Worm (Caenorhabditis elegans) whole organism, young adult: ENCODE results near the gene T27E9.2.
"Not testable (repeated sequence)": the region's sequence is repeated elsewhere in the genome, so short reads cannot be mapped to it uniquely, and the experiment has no call there.

Source experiments
- B0035.1 ChIP-seq: sonication (generic microtip); optimal IDR thresholded peaks from 2 replicates; lab custom pipeline; 2016; ENCODE audit warnings: missing genetic modification characterization, mild to moderate bottlenecking, missing compliant biosample characterization, missing genotype, missing genetic modification reagents
- C17E4.6 ChIP-seq: fragments of 200-800 bp; sonication (Bioruptor generic); IDR thresholded peaks from 2 replicates; pipeline ENCODE4 v1.3.6; 2022; ENCODE audit warnings: missing genetic modification reagents, missing genetic modification characterization, missing compliant biosample characterization
- F10E7.11 ChIP-seq: sonication (generic microtip); optimal IDR thresholded peaks from 2 replicates; lab custom pipeline; 2017; ENCODE audit warnings: mild to moderate bottlenecking, missing genetic modification characterization, moderate library complexity, missing compliant biosample characterization
- F57A8.1 ChIP-seq: fragments of 200-800 bp; sonication (Bioruptor generic); optimal IDR thresholded peaks from 2 replicates; lab custom pipeline; 2018; ENCODE audit warnings: mild to moderate bottlenecking, missing genetic modification characterization, moderate library complexity, missing compliant biosample characterization
- F57C9.4 ChIP-seq: sonication (generic microtip); optimal IDR thresholded peaks from 2 replicates; lab custom pipeline; 2017; ENCODE audit warnings: mild to moderate bottlenecking, missing genetic modification characterization, missing compliant biosample characterization
- T07F8.4 ChIP-seq: sonication (generic microtip); optimal IDR thresholded peaks from 2 replicates; lab custom pipeline; 2016; ENCODE audit warnings: mild to moderate bottlenecking, missing genetic modification characterization, moderate library complexity, missing compliant biosample characterization
- Y53G8AR.9 ChIP-seq: fragments of 200-800 bp; sonication (Bioruptor generic); conservative IDR thresholded peaks from 2 replicates; pipeline ENCODE4 v1.3.6; 2022; ENCODE audit warnings: missing genetic modification reagents, missing genetic modification characterization, missing compliant biosample characterization
- Y56A3A.18 ChIP-seq: fragments of 200-800 bp; sonication (Bioruptor generic); IDR thresholded peaks from 2 replicates; pipeline ENCODE4 v1.3.6; 2022; ENCODE audit warnings: missing genetic modification reagents, missing genetic modification characterization, missing compliant biosample characterization
- Y67H2A.10 ChIP-seq: fragments of 200-800 bp; sonication (Bioruptor generic); conservative IDR thresholded peaks from 2 replicates; pipeline ENCODE4 v1.3.6; 2022; ENCODE audit warnings: missing genetic modification reagents, missing genetic modification characterization, missing compliant biosample characterization
- Y79H2A.3 ChIP-seq: fragments of 200-800 bp; sonication (Bioruptor generic); conservative IDR thresholded peaks from 2 replicates; pipeline ENCODE4 v1.3.6; 2022; ENCODE audit warnings: missing genetic modification reagents, missing genetic modification characterization, missing compliant biosample characterization
- ZK185.1 ChIP-seq: sonication (generic microtip); optimal IDR thresholded peaks from 2 replicates; lab custom pipeline; 2016; ENCODE audit warnings: mild to moderate bottlenecking, missing genetic modification characterization, missing compliant biosample characterization; ENCODE audit not compliant: poor library complexity, severe bottlenecking
- ama-1 ChIP-seq, 3 experiments: fragments of 150-350 bp in 1 of 3; sonication (generic microtip) in 2 of 3; optimal IDR thresholded peaks; 2 replicates each; lab custom pipeline; 2014 to 2018; ENCODE audit warnings: missing biosample characterization in 2 of 3, missing genetic modification characterization in 2 of 3, missing genetic modification reagents in 2 of 3
- bed-1 ChIP-seq: fragments of 200-800 bp; sonication (Bioruptor generic); IDR thresholded peaks from 2 replicates; pipeline ENCODE4 v1.3.6; 2022; ENCODE audit warnings: missing genetic modification reagents, missing genetic modification characterization, missing compliant biosample characterization
- cebp-1 ChIP-seq, 2 experiments: fragments of 200-800 bp in 1 of 2; sonication (Bioruptor generic) in 1 of 2; sonication (generic microtip) in 1 of 2; IDR thresholded peaks in 1 of 2; optimal IDR thresholded peaks in 1 of 2; 2 replicates each; pipeline versions ENCODE4 v1.3.6 to Lab custom; 2017 to 2022; ENCODE audit warnings: missing compliant biosample characterization in 2 of 2, missing genetic modification characterization in 2 of 2, mild to moderate bottlenecking in 1 of 2, missing genetic modification reagents in 1 of 2, moderate library complexity in 1 of 2
- cebp-2 ChIP-seq: fragments of 200-800 bp; sonication (Bioruptor generic); IDR thresholded peaks from 2 replicates; pipeline ENCODE4 v1.3.6; 2022; ENCODE audit warnings: missing genetic modification characterization, missing compliant biosample characterization
- ceh-27 ChIP-seq: fragments of 200-800 bp; sonication (Bioruptor generic); optimal IDR thresholded peaks from 2 replicates; lab custom pipeline; 2018; ENCODE audit warnings: mild to moderate bottlenecking, missing genetic modification characterization, moderate library complexity, missing compliant biosample characterization
- ceh-58 ChIP-seq: fragments of 200-800 bp; sonication (Bioruptor generic); IDR thresholded peaks from 2 replicates; pipeline ENCODE4 v1.3.6; 2022; ENCODE audit warnings: missing genetic modification characterization, missing compliant biosample characterization
- die-1 ChIP-seq: sonication (generic microtip); optimal IDR thresholded peaks from 2 replicates; lab custom pipeline; 2016; ENCODE audit warnings: missing genotype, mild to moderate bottlenecking, missing genetic modification characterization, missing compliant biosample characterization
- dox-1 ChIP-seq: fragments of 200-800 bp; sonication (Bioruptor generic); IDR thresholded peaks from 2 replicates; pipeline ENCODE4 v1.3.6; 2022; ENCODE audit warnings: missing genetic modification reagents, missing genetic modification characterization, missing compliant biosample characterization
- egrh-3 ChIP-seq: fragments of 200-800 bp; sonication (Bioruptor generic); IDR thresholded peaks from 2 replicates; pipeline ENCODE4 v1.3.6; 2022; ENCODE audit warnings: missing genetic modification reagents, missing genetic modification characterization, missing compliant biosample characterization
- hlh-26 ChIP-seq: fragments of 200-800 bp; sonication (Bioruptor generic); conservative IDR thresholded peaks from 2 replicates; pipeline ENCODE4 v1.3.6; 2022; ENCODE audit warnings: missing genetic modification reagents, missing genetic modification characterization, missing compliant biosample characterization
- lin-54 ChIP-seq: fragments of 200-800 bp; sonication (Bioruptor generic); optimal IDR thresholded peaks from 2 replicates; lab custom pipeline; 2018; ENCODE audit warnings: mild to moderate bottlenecking, missing genetic modification characterization, missing compliant biosample characterization
- madf-3 ChIP-seq: fragments of 200-800 bp; sonication (Bioruptor generic); IDR thresholded peaks from 2 replicates; pipeline ENCODE4 v1.3.6; 2022; ENCODE audit warnings: missing genetic modification reagents, missing genetic modification characterization, missing compliant biosample characterization
- madf-6 ChIP-seq: fragments of 200-800 bp; sonication (Bioruptor generic); IDR thresholded peaks from 2 replicates; pipeline ENCODE4 v1.3.6; 2022; ENCODE audit warnings: missing genetic modification reagents, missing genetic modification characterization, missing compliant biosample characterization
- madf-8 ChIP-seq: fragments of 200-800 bp; sonication (Bioruptor generic); conservative IDR thresholded peaks from 2 replicates; pipeline ENCODE4 v1.3.6; 2022; ENCODE audit warnings: missing genetic modification reagents, missing genetic modification characterization, missing compliant biosample characterization
- mxl-1 ChIP-seq: sonication (generic microtip); optimal IDR thresholded peaks from 2 replicates; lab custom pipeline; 2016; ENCODE audit warnings: missing genetic modification characterization, missing compliant biosample characterization
- nfya-1 ChIP-seq: sonication (generic microtip); optimal IDR thresholded peaks from 2 replicates; lab custom pipeline; 2017; ENCODE audit warnings: antibody characterized with exemption, missing compliant biosample characterization, missing genetic modification characterization, borderline replicate concordance; ENCODE audit not compliant: insufficient read depth
- nfya-2 ChIP-seq: fragments of 200-800 bp; sonication (Bioruptor generic); IDR thresholded peaks from 2 replicates; pipeline ENCODE4 v1.3.6; 2022; ENCODE audit warnings: missing genetic modification reagents, missing genetic modification characterization, missing compliant biosample characterization
- nhr-179 ChIP-seq: sonication (generic microtip); optimal IDR thresholded peaks from 2 replicates; lab custom pipeline; 2016; ENCODE audit warnings: mild to moderate bottlenecking, missing genetic modification characterization, missing compliant biosample characterization
- rcor-1 ChIP-seq: fragments of 200-800 bp; sonication (Bioruptor generic); IDR thresholded peaks from 2 replicates; pipeline ENCODE4 v1.3.6; 2022; ENCODE audit warnings: missing genetic modification reagents, missing genetic modification characterization, missing compliant biosample characterization
- rec-8 ChIP-seq, 2 experiments: sonication (generic microtip); optimal IDR thresholded peaks; 2 replicates each; lab custom pipeline; 2016; ENCODE audit warnings: mild to moderate bottlenecking in 2 of 2, missing genetic modification characterization in 2 of 2, missing genetic modification reagents in 2 of 2, missing genotype in 2 of 2, missing biosample characterization in 1 of 2, missing compliant biosample characterization in 1 of 2, moderate library complexity in 1 of 2
- snpc-4 ChIP-seq, 5 experiments: fragments of 150-350 bp in 1 of 5; sonication (generic microtip) in 4 of 5; optimal IDR thresholded peaks; 2 replicates each; lab custom pipeline; 2014 to 2018; ENCODE audit warnings: missing genetic modification characterization in 5 of 5, missing biosample characterization in 3 of 5, antibody characterized with exemption in 2 of 5, mild to moderate bottlenecking in 2 of 5, missing compliant biosample characterization in 2 of 5, missing genotype in 2 of 5, moderate library complexity in 2 of 5, missing genetic modification reagents in 1 of 5
- somi-1 ChIP-seq: fragments of 200-800 bp; sonication (Bioruptor generic); optimal IDR thresholded peaks from 2 replicates; lab custom pipeline; 2018; ENCODE audit warnings: mild to moderate bottlenecking, missing genetic modification characterization, missing compliant biosample characterization
- zfh-2 ChIP-seq: fragments of 200-800 bp; sonication (Bioruptor generic); conservative IDR thresholded peaks from 2 replicates; pipeline ENCODE4 v1.3.6; 2022; ENCODE audit warnings: missing genetic modification reagents, missing genetic modification characterization, missing compliant biosample characterization
- ztf-28 ChIP-seq: fragments of 200-800 bp; sonication (Bioruptor generic); IDR thresholded peaks from 2 replicates; pipeline ENCODE4 v1.3.6; 2022; ENCODE audit warnings: missing genetic modification reagents, missing genetic modification characterization, missing compliant biosample characterization

The T27E9.2 gene

ce11 chrIII:13502513-13502912 is 40.1 kb upstream of the T27E9.2 start, which contains the start of gene T28A8.8:
TSS of gene T28A8.8 (plus strand) at chrIII:13502813.
- TF ChIP-seq zfh-2 (no peak), lin-54 (GFP tag; lab: Kevin White, UChicago) (no peak), T07F8.4 (tag; lab: Kevin White, UChicago) (no peak), nfya-1 (no peak), bed-1 (no peak), ZK185.1 (no peak), madf-3 (GFP tag; lab: Robert Waterston, UW) (no peak), Y67H2A.10 (GFP tag; lab: Robert Waterston, UW) (no peak), nhr-179 (tag; lab: Kevin White, UChicago) (no peak), rec-8 (tag; optimal IDR thresholded peaks at IDR 0.05; lab: Kevin White, UChicago) (no peak), somi-1 (GFP tag; lab: Kevin White, UChicago) (no peak), F10E7.11 (no peak), snpc-4 (GFP tag; optimal IDR thresholded peaks at IDR 0.05; lab: Kevin White, UChicago) (no peak), snpc-4 (tag; optimal IDR thresholded peaks at IDR 0.05; lab: Kevin White, UChicago) (no peak), F57C9.4 (tag; lab: Kevin White, UChicago) (no peak)

ce11 chrIII:13501599-13501998 is 39.2 kb upstream of the T27E9.2 start, which contains the start of gene T28A8.5:
TSS of gene T28A8.5 (plus strand) at chrIII:13501630.
- TF ChIP-seq B0035.1 (tag; lab: Kevin White, UChicago), result no peak
- 0 out of 2 replicates have a peak, but pooled peaks have one; percentile 14 for TF ChIP-seq madf-6 (GFP tag; lab: Robert Waterston, UW)

ce11 chrIII:13498899-13499298 is 36.5 kb upstream of the T27E9.2 start, which contains the start of gene T28A8.6:
TSS of gene T28A8.6 (plus strand) at chrIII:13499199.
- not testable (repeated sequence) for TF ChIP-seq Y53G8AR.9 (GFP tag; lab: Robert Waterston, UW); die-1 (tag; lab: Kevin White, UChicago); madf-3 (GFP tag; lab: Robert Waterston, UW)

ce11 chrIII:13495571-13495970 is 33.2 kb upstream of the T27E9.2 start, which contains the start of gene T28A8.2:
TSS of gene T28A8.2 (minus strand) at chrIII:13495671.
- TF ChIP-seq dox-1 (GFP tag; lab: Robert Waterston, UW) (no peak), Y79H2A.3 (GFP tag; lab: Robert Waterston, UW) (no peak), F57A8.1 (GFP tag; lab: Kevin White, UChicago) (no peak), ztf-28 (GFP tag; lab: Robert Waterston, UW) (no peak), hlh-26 (GFP tag; lab: Robert Waterston, UW) (no peak), mxl-1 (tag; lab: Kevin White, UChicago) (no peak), ama-1 (optimal IDR thresholded peaks at IDR 0.05; lab: Kevin White, UChicago) (no peak), ama-1 (GFP tag; optimal IDR thresholded peaks at IDR 0.05; lab: Kevin White, UChicago) (no peak), C17E4.6 (no peak), ceh-27 (GFP tag; lab: Kevin White, UChicago) (no peak), madf-8 (GFP tag; lab: Robert Waterston, UW) (no peak), cebp-1 (GFP tag; IDR thresholded peaks at IDR 0.05; lab: Robert Waterston, UW) (no peak), cebp-1 (tag; optimal IDR thresholded peaks at IDR 0.05; lab: Kevin White, UChicago) (no peak), Y56A3A.18 (GFP tag; lab: Robert Waterston, UW) (no peak), cebp-2 (no peak), Y53G8AR.9 (GFP tag; lab: Robert Waterston, UW) (no peak), ceh-58 (GFP tag; lab: Robert Waterston, UW) (no peak), egrh-3 (GFP tag; lab: Robert Waterston, UW) (no peak), nfya-2 (no peak), nhr-179 (tag; lab: Kevin White, UChicago) (no peak), rcor-1 (GFP tag; lab: Robert Waterston, UW) (no peak)
